Fruit fly (Drosophila melanogaster) whole organism, embryonic: ENCODE data around the gene Indy-2.

ENCODE experiments used
- Bteb2 ChIP-seq: fragments of 200-800 bp; sonication (Bioruptor generic); optimal IDR thresholded peaks from 2 replicates; lab custom pipeline; 2016; ENCODE audit warnings: missing biosample characterization, missing genetic modification characterization
- CG10366 ChIP-seq: fragments of 200-800 bp; sonication (Bioruptor generic); IDR thresholded peaks from 2 replicates; pipeline ENCODE4 v1.3.6; 2022; ENCODE audit warnings: missing biosample characterization, missing genetic modification characterization
- CG12236 ChIP-seq: fragments of 200-800 bp; sonication (Bioruptor generic); optimal IDR thresholded peaks from 2 replicates; lab custom pipeline; 2016; ENCODE audit warnings: missing biosample characterization, missing genetic modification characterization
- CG12659 ChIP-seq: fragments of 200-800 bp; sonication (Bioruptor generic); optimal IDR thresholded peaks from 3 replicates; lab custom pipeline; 2017; ENCODE audit warnings: mild to moderate bottlenecking, missing biosample characterization, missing genetic modification reagents, missing genetic modification characterization
- CG13296 ChIP-seq: fragments of 200-800 bp; sonication (Bioruptor generic); optimal IDR thresholded peaks from 3 replicates; lab custom pipeline; 2018; ENCODE audit warnings: missing biosample characterization, mild to moderate bottlenecking, missing genetic modification characterization
- CG13775 ChIP-seq: fragments of 200-800 bp; sonication (Bioruptor generic); optimal IDR thresholded peaks from 3 replicates; lab custom pipeline; 2017; ENCODE audit warnings: missing biosample characterization, mild to moderate bottlenecking, missing genetic modification characterization
- CG17186 ChIP-seq: fragments of 200-800 bp; sonication (Bioruptor generic); optimal IDR thresholded peaks from 3 replicates; lab custom pipeline; 2017; ENCODE audit warnings: missing biosample characterization, missing genetic modification reagents, missing genetic modification characterization
- CG17912 ChIP-seq: fragments of 200-800 bp; sonication (Bioruptor generic); optimal IDR thresholded peaks from 2 replicates; lab custom pipeline; 2018; ENCODE audit warnings: missing biosample characterization, mild to moderate bottlenecking, missing genetic modification characterization
- CG3163 ChIP-seq: fragments of 200-800 bp; sonication (Bioruptor generic); optimal IDR thresholded peaks from 3 replicates; lab custom pipeline; 2016; ENCODE audit warnings: missing biosample characterization, missing genetic modification characterization
- CG3995 ChIP-seq: fragments of 200-800 bp; sonication (Bioruptor generic); optimal IDR thresholded peaks from 3 replicates; lab custom pipeline; 2016; ENCODE audit warnings: missing biosample characterization, missing genetic modification characterization
- CG6683 ChIP-seq: fragments of 200-800 bp; sonication (Bioruptor generic); optimal IDR thresholded peaks from 2 replicates; lab custom pipeline; 2017; ENCODE audit warnings: missing biosample characterization, mild to moderate bottlenecking, missing genetic modification characterization, missing genetic modification reagents
- CG7556 ChIP-seq: fragments of 200-800 bp; sonication (Bioruptor generic); optimal IDR thresholded peaks from 2 replicates; lab custom pipeline; 2017; ENCODE audit warnings: missing biosample characterization, mild to moderate bottlenecking, missing genetic modification characterization
- CG9932 ChIP-seq: fragments of 200-800 bp; sonication (Bioruptor generic); IDR thresholded peaks from 2 replicates; pipeline ENCODE4 v1.3.6; 2022; ENCODE audit warnings: missing biosample characterization, missing genetic modification characterization
- CHES-1-like ChIP-seq: fragments of 200-800 bp; sonication (Bioruptor generic); optimal IDR thresholded peaks from 2 replicates; lab custom pipeline; 2016; ENCODE audit warnings: missing biosample characterization, missing genetic modification characterization
- CoRest ChIP-seq: fragments of 200-800 bp; sonication (Bioruptor generic); optimal IDR thresholded peaks from 3 replicates; lab custom pipeline; 2018; ENCODE audit warnings: missing biosample characterization, mild to moderate bottlenecking, missing genetic modification characterization, moderate library complexity
- Dref ChIP-seq: fragments of 200-800 bp; sonication (Bioruptor generic); IDR thresholded peaks from 2 replicates; pipeline ENCODE4 v1.3.6; 2022; ENCODE audit warnings: missing biosample characterization, missing genetic modification characterization
- Fer1 ChIP-seq: fragments of 200-800 bp; sonication (Bioruptor generic); optimal IDR thresholded peaks from 2 replicates; lab custom pipeline; 2017; ENCODE audit warnings: missing biosample characterization, mild to moderate bottlenecking, missing genetic modification characterization
- H2.0 ChIP-seq: fragments of 200-800 bp; sonication (Bioruptor generic); IDR thresholded peaks from 2 replicates; pipeline ENCODE4 v1.3.6; 2022; ENCODE audit warnings: missing biosample characterization, missing genetic modification characterization
- MBD-R2 ChIP-seq: fragments of 200-800 bp; sonication (Bioruptor generic); IDR thresholded peaks from 2 replicates; pipeline ENCODE4 v1.3.6; 2022; ENCODE audit warnings: missing biosample characterization, missing genetic modification characterization
- Med ChIP-seq: fragments of 200-800 bp; sonication (Bioruptor generic); peaks from one replicate; lab custom pipeline; 2016; ENCODE audit warnings: missing biosample characterization, missing genetic modification characterization, mild to moderate bottlenecking, inconsistent platforms, moderate library complexity
- Sry-δ ChIP-seq: fragments of 200-800 bp; sonication (Bioruptor generic); optimal IDR thresholded peaks from 2 replicates; lab custom pipeline; 2016; ENCODE audit warnings: missing biosample characterization, missing genetic modification characterization
- TFAM ChIP-seq: fragments of 200-800 bp; sonication (Bioruptor generic); optimal IDR thresholded peaks from 2 replicates; lab custom pipeline; 2017; ENCODE audit warnings: missing biosample characterization, missing genetic modification characterization, inconsistent platforms
- Trl ChIP-seq, 3 experiments: fragments of >200 bp in 2 of 3; fragments of 200-800 bp in 1 of 3; sonication (Bioruptor generic) in 1 of 3; optimal IDR thresholded peaks; 2 replicates in 1 of 3; 3 replicates in 2 of 3; lab custom pipeline; 2016 to 2017; ENCODE audit warnings: missing biosample characterization in 1 of 3, missing genetic modification characterization in 1 of 3
- Vsx1 ChIP-seq: fragments of 200-800 bp; sonication (Bioruptor generic); optimal IDR thresholded peaks from 2 replicates; lab custom pipeline; 2017; ENCODE audit warnings: missing biosample characterization, mild to moderate bottlenecking, missing genetic modification characterization, missing genetic modification reagents
- Xbp1 ChIP-seq: fragments of 200-800 bp; sonication (Bioruptor generic); optimal IDR thresholded peaks from 3 replicates; lab custom pipeline; 2016; ENCODE audit warnings: missing biosample characterization, mild to moderate bottlenecking, missing genetic modification characterization
- ase ChIP-seq: fragments of 200-800 bp; sonication (Bioruptor generic); IDR thresholded peaks from 3 replicates; pipeline ENCODE4 v1.3.6; 2022; ENCODE audit warnings: missing biosample characterization, missing genetic modification characterization
- bab2 ChIP-seq: fragments of 200-800 bp; sonication (Bioruptor generic); optimal IDR thresholded peaks from 2 replicates; lab custom pipeline; 2016; ENCODE audit warnings: missing biosample characterization, missing genetic modification characterization
- bsh ChIP-seq, 2 experiments: fragments of 200-800 bp; sonication (Bioruptor generic); optimal IDR thresholded peaks; 2 replicates each; lab custom pipeline; 2017 to 2018; ENCODE audit warnings: mild to moderate bottlenecking in 2 of 2, missing biosample characterization in 2 of 2, missing genetic modification characterization in 2 of 2, moderate library complexity in 1 of 2
- danr ChIP-seq: fragments of 200-800 bp; sonication (Bioruptor generic); IDR thresholded peaks from 2 replicates; pipeline ENCODE4 v1.3.6; 2022; ENCODE audit warnings: missing biosample characterization, missing genetic modification characterization
- esg ChIP-seq: fragments of 200-800 bp; sonication (Bioruptor generic); conservative IDR thresholded peaks from 2 replicates; pipeline ENCODE4 v1.3.6; 2022; ENCODE audit warnings: missing biosample characterization, missing genetic modification characterization
- fd3F ChIP-seq: fragments of 200-800 bp; sonication (Bioruptor generic); optimal IDR thresholded peaks from 2 replicates; lab custom pipeline; 2018; ENCODE audit warnings: missing biosample characterization, mild to moderate bottlenecking, missing genetic modification characterization, moderate library complexity
- grau ChIP-seq: fragments of 200-800 bp; optimal IDR thresholded peaks from 3 replicates; lab custom pipeline; 2019; ENCODE audit warnings: missing biosample characterization, mild to moderate bottlenecking, missing genetic modification characterization, moderate library complexity
- gt ChIP-seq: fragments of 200-800 bp; sonication (Bioruptor generic); IDR thresholded peaks from 2 replicates; pipeline ENCODE4 v1.3.6; 2022; ENCODE audit warnings: missing biosample characterization, missing genetic modification characterization
- hbn ChIP-seq: fragments of 200-800 bp; sonication (Bioruptor generic); IDR thresholded peaks from 2 replicates; pipeline ENCODE4 v1.3.6; 2022; ENCODE audit warnings: missing biosample characterization, missing genetic modification characterization; ENCODE audit not compliant: partially characterized antibody
- jing ChIP-seq: fragments of 200-800 bp; sonication (Bioruptor generic); optimal IDR thresholded peaks from 2 replicates; lab custom pipeline; 2018; ENCODE audit warnings: missing biosample characterization, mild to moderate bottlenecking, missing genetic modification characterization
- kah ChIP-seq: fragments of 200-800 bp; sonication (Bioruptor generic); optimal IDR thresholded peaks from 2 replicates; lab custom pipeline; 2018; ENCODE audit warnings: missing biosample characterization, mild to moderate bottlenecking, missing genetic modification characterization
- pros ChIP-seq: fragments of 200-800 bp; sonication (Bioruptor generic); optimal IDR thresholded peaks from 3 replicates; lab custom pipeline; 2019; ENCODE audit warnings: missing biosample characterization, mild to moderate bottlenecking, missing genetic modification characterization, moderate library complexity
- pzg ChIP-seq: fragments of 200-800 bp; sonication (Bioruptor generic); optimal IDR thresholded peaks from 3 replicates; lab custom pipeline; 2018; ENCODE audit warnings: missing biosample characterization, mild to moderate bottlenecking, missing genetic modification characterization, moderate library complexity
- row ChIP-seq: fragments of 200-800 bp; sonication (Bioruptor generic); IDR thresholded peaks from 3 replicates; pipeline ENCODE4 v1.3.6; 2022; ENCODE audit warnings: missing biosample characterization, missing genetic modification characterization
- sens ChIP-seq: fragments of 200-800 bp; sonication (Bioruptor generic); peaks from one replicate; lab custom pipeline; 2016; ENCODE audit warnings: missing biosample characterization, missing genetic modification characterization
- slp2 ChIP-seq: fragments of 200-800 bp; sonication (Bioruptor generic); optimal IDR thresholded peaks from 2 replicates; lab custom pipeline; 2016; ENCODE audit warnings: missing biosample characterization, missing genetic modification characterization
- so ChIP-seq: fragments of 200-800 bp; sonication (Bioruptor generic); IDR thresholded peaks from 3 replicates; pipeline ENCODE4 v1.3.6; 2022; ENCODE audit warnings: missing biosample characterization, missing genetic modification characterization
- stwl ChIP-seq: fragments of 200-800 bp; sonication (Bioruptor generic); optimal IDR thresholded peaks from 3 replicates; lab custom pipeline; 2018; ENCODE audit warnings: missing biosample characterization, mild to moderate bottlenecking, missing genetic modification characterization, moderate library complexity
- trem ChIP-seq: fragments of 200-800 bp; optimal IDR thresholded peaks from 3 replicates; lab custom pipeline; 2019; ENCODE audit warnings: missing biosample characterization, mild to moderate bottlenecking, missing genetic modification characterization, moderate library complexity
- unpg ChIP-seq: fragments of 200-800 bp; sonication (Bioruptor generic); optimal IDR thresholded peaks from 3 replicates; lab custom pipeline; 2018; ENCODE audit warnings: missing biosample characterization, mild to moderate bottlenecking, missing genetic modification characterization, moderate library complexity
- usp ChIP-seq: fragments of >200 bp; optimal IDR thresholded peaks from 2 replicates; lab custom pipeline; 2017; ENCODE audit warnings: missing biosample characterization, missing genetic modification characterization
- vnd ChIP-seq: fragments of 200-800 bp; sonication (Bioruptor generic); IDR thresholded peaks from 3 replicates; pipeline ENCODE4 v1.3.6; 2022; ENCODE audit warnings: missing biosample characterization, missing genetic modification characterization; ENCODE audit not compliant: partially characterized antibody
- wek ChIP-seq: fragments of 200-800 bp; sonication (Bioruptor generic); optimal IDR thresholded peaks from 3 replicates; lab custom pipeline; 2018; ENCODE audit warnings: missing biosample characterization, mild to moderate bottlenecking, missing genetic modification characterization, moderate library complexity

Indy-2 gene

dm6 chr3R:20027841-20028240 is 14.7 kb upstream of the Indy-2 start, which contains the start of the genes CG4424 and CG4854 (continued):
- TF ChIP-seq Dref (GFP tag; lab: Robert Waterston, UW) (peak; percentile 60), CoRest (tag; lab: Kevin White, UChicago) (no peak), trem (tag; lab: Kevin White, UChicago) (peak; percentile 70), Trl (optimal IDR thresholded peaks at IDR 0.05; lab: Kevin White, UChicago) (no peak), Trl (GFP tag; optimal IDR thresholded peaks at IDR 0.05; lab: Kevin White, UChicago) (no peak), hbn (0 out of 2 replicates have a peak, but pooled peaks have one; percentile 36), Sry-δ (GFP tag; lab: Kevin White, UChicago) (peak; percentile 29), wek (peak; percentile 40), stwl (tag; lab: Kevin White, UChicago) (peak; percentile 33), pzg (GFP tag; lab: Kevin White, UChicago) (peak; percentile 52), CG3163 (GFP tag; lab: Kevin White, UChicago) (no peak), usp (GFP tag; lab: Kevin White, UChicago) (no peak), gt (GFP tag; lab: Robert Waterston, UW) (no peak), CG17912 (GFP tag; lab: Kevin White, UChicago) (no peak), MBD-R2 (GFP tag; lab: Robert Waterston, UW) (peak; percentile 96), row (GFP tag; lab: Robert Waterston, UW) (0 out of 3 replicates have a peak, but pooled peaks have one; percentile 32), grau (tag; lab: Kevin White, UChicago) (peak; percentile 53), CG10366 (GFP tag; lab: Robert Waterston, UW) (no peak)
- TF ChIP-seq, all 482 proteins: peak for 36

- no peak for TF ChIP-seq CG12236 (GFP tag; lab: Kevin White, UChicago)
- no peak for TF ChIP-seq pros (GFP tag; lab: Kevin White, UChicago)
- no peak for TF ChIP-seq so (GFP tag; lab: Robert Waterston, UW)
- TF ChIP-seq CG9932 (GFP tag; lab: Robert Waterston, UW): peak; percentile 90
- peak; percentile 81 for TF ChIP-seq Xbp1
- TF ChIP-seq CG3995 (GFP tag; lab: Kevin White, UChicago): peak; percentile 31
- peak; percentile 41 for TF ChIP-seq CG13296 (GFP tag; lab: Kevin White, UChicago)
- TF ChIP-seq bab2: peak; percentile 1
- TF ChIP-seq slp2 (GFP tag; lab: Kevin White, UChicago): peak; percentile 27
- TF ChIP-seq danr (GFP tag; lab: Robert Waterston, UW): peak; percentile 37; the same call in 1 of the 2 replicates
- TF ChIP-seq esg (GFP tag; lab: Robert Waterston, UW): peak; percentile 50; the same call in 1 of the 2 replicates
- peak; percentile 50 for TF ChIP-seq H2.0 (GFP tag; lab: Robert Waterston, UW)
- peak; percentile 29 to 62 for TF ChIP-seq bsh (GFP tag; optimal IDR thresholded peaks at IDR 0.05; lab: Kevin White, UChicago)
- peak; percentile 89 for TF ChIP-seq CG13775 (GFP tag; lab: Kevin White, UChicago)
- TF ChIP-seq unpg (GFP tag; lab: Kevin White, UChicago): peak; percentile 61
- peak; percentile 13 for TF ChIP-seq CG6683 (GFP tag; lab: Kevin White, UChicago)
- TF ChIP-seq CG7556 (GFP tag; lab: Kevin White, UChicago): peak; percentile 82
- peak; percentile 82 for TF ChIP-seq sens (GFP tag; lab: Kevin White, UChicago)
- peak; percentile 80 for TF ChIP-seq CG12659 (GFP tag; lab: Kevin White, UChicago)
- peak; percentile 8 for TF ChIP-seq Fer1
- TF ChIP-seq CHES-1-like (GFP tag; lab: Kevin White, UChicago): peak; percentile 28
- TF ChIP-seq jing (GFP tag; lab: Kevin White, UChicago): peak; percentile 7
- TF ChIP-seq CG17186 (GFP tag; lab: Kevin White, UChicago): no peak
- peak; percentile 43; the same call in 2 of the 3 replicates for TF ChIP-seq ase
- TF ChIP-seq Vsx1 (GFP tag; lab: Kevin White, UChicago): no peak
- peak; percentile 67 for TF ChIP-seq fd3F (GFP tag; lab: Kevin White, UChicago)
- TF ChIP-seq Bteb2 (GFP tag; lab: Kevin White, UChicago): peak; percentile 30
- TF ChIP-seq Med (GFP tag; lab: Kevin White, UChicago): peak; percentile 78
- peak; percentile 8 for TF ChIP-seq kah
- TF ChIP-seq vnd (GFP tag; lab: Robert Waterston, UW): no peak
- TF ChIP-seq TFAM (GFP tag; lab: Kevin White, UChicago): no peak
These were observed 11.4 kb upstream of the Indy-2 start, which contains the start of gene trem for dm6 chr3R:20031043-20031763. TSS of gene trem (minus strand) at chr3R:20031309.
